5 fruit fly cellular contexts compared by ENCODE assay signal in the genomic region with DNA sequence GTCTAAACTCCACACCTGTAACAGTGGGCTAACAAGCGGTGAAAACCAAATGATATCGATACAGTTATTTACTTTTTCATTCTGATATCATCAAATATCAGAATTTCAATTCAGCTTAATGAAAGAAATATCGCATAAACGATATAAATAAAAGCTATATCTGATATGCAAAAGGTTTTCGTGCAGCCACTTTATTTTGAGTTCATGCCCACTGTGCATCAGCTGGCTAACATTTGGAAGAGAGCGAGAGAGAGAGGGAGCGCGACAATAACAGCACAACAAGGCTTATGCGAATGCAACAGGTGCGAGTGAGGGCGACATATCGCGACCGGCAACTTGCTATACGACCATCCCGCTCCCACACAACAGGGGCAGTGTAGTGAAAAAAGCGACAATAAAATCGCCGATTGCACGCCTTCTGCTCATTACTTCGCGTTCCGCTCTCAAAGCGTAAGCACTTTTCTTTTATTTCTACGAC.
TF ChIP-seq lines count a peak whose summit lies in the region.

CG11151 (plus strand) TSS at position 334 of the 478 bp plus-strand sequence.

TF ChIP-seq in whole organism, adult, 20 proteins besides CTCF, POLR2A, EP300 and RAD21 (continued from another document):
- peak; percentile 92 for TF ChIP-seq CG12768 (GFP tag; optimal IDR thresholded peaks at IDR 0.05; lab: Kevin White, UChicago)
- TF ChIP-seq Clk (GFP tag; optimal IDR thresholded peaks at IDR 0.05; lab: Kevin White, UChicago), result peak; percentile 73
- peak; percentile 97 for TF ChIP-seq bab1 (GFP tag; optimal IDR thresholded peaks at IDR 0.05; lab: Kevin White, UChicago)
- TF ChIP-seq Crg-1 (GFP tag; optimal IDR thresholded peaks at IDR 0.05; lab: Kevin White, UChicago), result peak; percentile 94
TF ChIP-seq in whole organism, adult: peak in this region for 18.

TF ChIP-seq in whole organism, embryonic, 481 proteins besides CTCF, POLR2A, EP300 and RAD21 (continued from another document and continues in another):
- TF ChIP-seq schlank (tag; optimal IDR thresholded peaks at IDR 0.05; lab: Kevin White, UChicago) (peak; percentile 96), CG2129 (GFP tag; IDR thresholded peaks at IDR 0.05; lab: Robert Waterston, UW; ENCODE audit: partially characterized antibody) (no peak), B-H1 (GFP tag; IDR thresholded peaks at IDR 0.05; lab: Robert Waterston, UW) (peak; percentile 94), CG7963 (GFP tag; IDR thresholded peaks at IDR 0.05; lab: Robert Waterston, UW; ENCODE audit: partially characterized antibody) (peak; percentile 50; the same call in 2 of the 3 replicates), CG10565 (GFP tag; optimal IDR thresholded peaks at IDR 0.05; lab: Kevin White, UChicago) (peak; percentile 82), MBD-R2 (GFP tag; IDR thresholded peaks at IDR 0.05; lab: Robert Waterston, UW) (peak; percentile 92), chinmo (GFP tag; IDR thresholded peaks at IDR 0.05; lab: Robert Waterston, UW; ENCODE audit: partially characterized antibody) (0 out of 4 replicates have a peak, but pooled peaks have one; percentile 79), CG7839 (tag; optimal IDR thresholded peaks at IDR 0.05; lab: Kevin White, UChicago) (peak; percentile 98), CG12659 (GFP tag; optimal IDR thresholded peaks at IDR 0.05; lab: Kevin White, UChicago) (peak; percentile 98), CG6654 (GFP tag; optimal IDR thresholded peaks at IDR 0.05; lab: Kevin White, UChicago) (peak; percentile 88), Sry-δ (GFP tag; optimal IDR thresholded peaks at IDR 0.05; lab: Kevin White, UChicago) (peak; percentile 70), oc (tag; optimal IDR thresholded peaks at IDR 0.05; lab: Kevin White, UChicago) (peak; percentile 97), CG3281 (GFP tag; optimal IDR thresholded peaks at IDR 0.05; lab: Kevin White, UChicago) (peak; percentile 97), eyg (GFP tag; optimal IDR thresholded peaks at IDR 0.05; lab: Kevin White, UChicago) (peak; percentile 94), vfl (GFP tag; optimal IDR thresholded peaks at IDR 0.05; lab: Kevin White, UChicago) (peak; percentile 95), CG18011 (GFP tag; optimal IDR thresholded peaks at IDR 0.05; lab: Kevin White, UChicago) (peak; percentile 86), crol (GFP tag; IDR thresholded peaks at IDR 0.05; lab: Robert Waterston, UW) (peak; percentile 44; the same call in 1 of the 2 replicates), abd-A (tag; optimal IDR thresholded peaks at IDR 0.05; lab: Kevin White, UChicago) (peak; percentile 80), CG6254 (GFP tag; optimal IDR thresholded peaks at IDR 0.05; lab: Kevin White, UChicago) (peak; percentile 92), CG10979 (tag; optimal IDR thresholded peaks at IDR 0.05; lab: Kevin White, UChicago) (peak; percentile 96), rib (GFP tag; IDR thresholded peaks at IDR 0.05; lab: Robert Waterston, UW) (peak; percentile 90), kah (GFP tag; optimal IDR thresholded peaks at IDR 0.05; lab: Kevin White, UChicago) (peak; percentile 94), D19A (tag; optimal IDR thresholded peaks at IDR 0.05; lab: Kevin White, UChicago) (peak; percentile 94), Gug (GFP tag; IDR thresholded peaks at IDR 0.05; lab: Robert Waterston, UW) (peak; percentile 90), CG14014 (GFP tag; IDR thresholded peaks at IDR 0.05; lab: Robert Waterston, UW) (peak; percentile 95), crc (GFP tag; optimal IDR thresholded peaks at IDR 0.05; lab: Kevin White, UChicago) (peak; percentile 97), CG9797 (GFP tag; optimal IDR thresholded peaks at IDR 0.05; lab: Kevin White, UChicago) (peak; percentile 6), CG8089 (GFP tag; optimal IDR thresholded peaks at IDR 0.05; lab: Kevin White, UChicago) (peak; percentile 96)

TF ChIP-seq in whole organism, prepupa, 60 proteins besides CTCF, POLR2A, EP300 and RAD21 (continued from another document and continues in another):
- TF ChIP-seq CG3032 (tag; optimal IDR thresholded peaks at IDR 0.05; lab: Kevin White, UChicago), result peak; percentile 93
- peak; percentile 95 for TF ChIP-seq CG8119 (GFP tag; IDR thresholded peaks at IDR 0.05; lab: Robert Waterston, UW)
- peak; percentile 97 for TF ChIP-seq CG6792 (GFP tag; optimal IDR thresholded peaks at IDR 0.05; lab: Kevin White, UChicago)
- TF ChIP-seq lz (GFP tag; optimal IDR thresholded peaks at IDR 0.05; lab: Kevin White, UChicago), result peak; percentile 97
- TF ChIP-seq eg (GFP tag; IDR thresholded peaks at IDR 0.05; lab: Robert Waterston, UW), result peak; percentile 97
- peak; percentile 92 for TF ChIP-seq CG8319 (GFP tag; optimal IDR thresholded peaks at IDR 0.05; lab: Kevin White, UChicago)
- TF ChIP-seq esn (GFP tag; optimal IDR thresholded peaks at IDR 0.05; lab: Kevin White, UChicago), result peak; percentile 97
- peak; percentile 97 for TF ChIP-seq Sox102F (GFP tag; optimal IDR thresholded peaks at IDR 0.05; lab: Kevin White, UChicago)
- TF ChIP-seq CG10669 (GFP tag; optimal IDR thresholded peaks at IDR 0.05; lab: Kevin White, UChicago), result peak; percentile 97
- peak; percentile 97 for TF ChIP-seq CG7368 (GFP tag; optimal IDR thresholded peaks at IDR 0.05; lab: Kevin White, UChicago)
- TF ChIP-seq CG6163 (GFP tag; IDR thresholded peaks at IDR 0.05; lab: Robert Waterston, UW), result peak; percentile 97
- TF ChIP-seq Eip78C (GFP tag; lab: Kevin White, UChicago), result peak; percentile 99
- peak; percentile 97 for TF ChIP-seq CG31627 (GFP tag; optimal IDR thresholded peaks at IDR 0.05; lab: Kevin White, UChicago)
- peak; percentile 77 for TF ChIP-seq fkh (GFP tag; optimal IDR thresholded peaks at IDR 0.05; lab: Kevin White, UChicago)
- TF ChIP-seq vri (GFP tag; optimal IDR thresholded peaks at IDR 0.05; lab: Kevin White, UChicago), result peak; percentile 96
- TF ChIP-seq CG32006 (GFP tag; optimal IDR thresholded peaks at IDR 0.05; lab: Kevin White, UChicago), result peak; percentile 97
- TF ChIP-seq fd59A (GFP tag; optimal IDR thresholded peaks at IDR 0.05; lab: Kevin White, UChicago), result peak; percentile 94
- TF ChIP-seq Smox (GFP tag; optimal IDR thresholded peaks at IDR 0.05; lab: Kevin White, UChicago), result peak; percentile 98
- peak; percentile 95 for TF ChIP-seq CG3919 (GFP tag; optimal IDR thresholded peaks at IDR 0.05; lab: Kevin White, UChicago)
- peak; percentile 94 for TF ChIP-seq CG11294 (GFP tag; IDR thresholded peaks at IDR 0.05; lab: Robert Waterston, UW)
- peak; percentile 94 for TF ChIP-seq CG16779 (tag; optimal IDR thresholded peaks at IDR 0.05; lab: Kevin White, UChicago)
- peak; percentile 96 for TF ChIP-seq CG10631 (GFP tag; optimal IDR thresholded peaks at IDR 0.05; lab: Kevin White, UChicago)
- peak; percentile 95 for TF ChIP-seq cyc (GFP tag; optimal IDR thresholded peaks at IDR 0.05; lab: Kevin White, UChicago)
- peak; percentile 96 for TF ChIP-seq acj6 (GFP tag; optimal IDR thresholded peaks at IDR 0.05; lab: Kevin White, UChicago)
- peak; percentile 98 for TF ChIP-seq CG15336 (GFP tag; IDR thresholded peaks at IDR 0.05; lab: Robert Waterston, UW)
- TF ChIP-seq CG6854 (GFP tag; optimal IDR thresholded peaks at IDR 0.05; lab: Kevin White, UChicago), result peak; percentile 94
- TF ChIP-seq CG11902 (GFP tag; optimal IDR thresholded peaks at IDR 0.05; lab: Kevin White, UChicago), result peak; percentile 91
- peak; percentile 97 for TF ChIP-seq Hr39 (GFP tag; optimal IDR thresholded peaks at IDR 0.05; lab: Kevin White, UChicago)
- peak; percentile 95 to 96 for TF ChIP-seq ss (GFP tag; optimal IDR thresholded peaks at IDR 0.05; lab: Kevin White, UChicago)
- TF ChIP-seq Lpt (GFP tag; optimal IDR thresholded peaks at IDR 0.05; lab: Kevin White, UChicago), result peak; percentile 96
- TF ChIP-seq CG8632 (GFP tag; optimal IDR thresholded peaks at IDR 0.05; lab: Kevin White, UChicago), result peak; percentile 96

TF ChIP-seq in whole organism, pupa, 21 proteins besides CTCF, POLR2A, EP300 and RAD21 (continued from another document):
- TF ChIP-seq EcR (GFP tag; optimal IDR thresholded peaks at IDR 0.05; lab: Kevin White, UChicago) (peak; percentile 35), CG9948 (tag; optimal IDR thresholded peaks at IDR 0.05; lab: Kevin White, UChicago) (peak; percentile 97), CG34367 (tag; optimal IDR thresholded peaks at IDR 0.05; lab: Kevin White, UChicago) (peak; percentile 98)

TF ChIP-seq in whole organism, wandering third instar larva, 38 proteins besides CTCF, POLR2A, EP300 and RAD21 (continued from another document):
- TF ChIP-seq Hr78 (GFP tag; optimal IDR thresholded peaks at IDR 0.05; lab: Kevin White, UChicago) (no peak), dl (GFP tag; optimal IDR thresholded peaks at IDR 0.05; lab: Kevin White, UChicago; ENCODE audit: insufficient read depth in 1 of 2, partially characterized antibody in 2 of 2) (peak; percentile 7 to 62), Sp1 (GFP tag; optimal IDR thresholded peaks at IDR 0.05; lab: Kevin White, UChicago) (peak; percentile 97), Vsx2 (GFP tag; optimal IDR thresholded peaks at IDR 0.05; lab: Kevin White, UChicago; ENCODE audit: partially characterized antibody) (no peak), CG9705 (GFP tag; optimal IDR thresholded peaks at IDR 0.05; lab: Kevin White, UChicago) (peak; percentile 95), Myc (optimal IDR thresholded peaks at IDR 0.05; lab: Kevin White, UChicago) (no peak), lola (GFP tag; optimal IDR thresholded peaks at IDR 0.05; lab: Kevin White, UChicago) (no peak), CrebA (GFP tag; optimal IDR thresholded peaks at IDR 0.05; lab: Kevin White, UChicago; ENCODE audit: borderline replicate concordance) (no peak), rgr (GFP tag; optimal IDR thresholded peaks at IDR 0.05; lab: Kevin White, UChicago) (peak; percentile 98), sv (GFP tag; optimal IDR thresholded peaks at IDR 0.05; lab: Kevin White, UChicago) (peak; percentile 90), jim (GFP tag; optimal IDR thresholded peaks at IDR 0.05; lab: Kevin White, UChicago) (no peak), N (GFP tag; optimal IDR thresholded peaks at IDR 0.05; lab: Kevin White, UChicago) (no peak), Hnf4 (GFP tag; optimal IDR thresholded peaks at IDR 0.05; lab: Kevin White, UChicago) (peak; percentile 97), dmrt93B (GFP tag; optimal IDR thresholded peaks at IDR 0.05; lab: Kevin White, UChicago) (peak; percentile 89), ey (GFP tag; optimal IDR thresholded peaks at IDR 0.05; lab: Kevin White, UChicago) (peak; percentile 97), tai (GFP tag; optimal IDR thresholded peaks at IDR 0.05; lab: Kevin White, UChicago) (peak; percentile 94), Jra (GFP tag; optimal IDR thresholded peaks at IDR 0.05; lab: Kevin White, UChicago) (peak; percentile 91), woc (GFP tag; optimal IDR thresholded peaks at IDR 0.05; lab: Kevin White, UChicago) (peak; percentile 98), HLH106 (tag; optimal IDR thresholded peaks at IDR 0.05; lab: Kevin White, UChicago) (peak; percentile 96)
